Worm (Caenorhabditis elegans) whole organism, L4/young adult: ENCODE data around the gene R04E5.9.

Experiments used
- W03F9.2 ChIP-seq: fragments of 150-350 bp; optimal IDR thresholded peaks from 2 replicates; lab custom pipeline; 2014; ENCODE audit warnings: missing biosample characterization, missing genetic modification characterization
- him-1 ChIP-seq: sonication (generic microtip); optimal IDR thresholded peaks from 2 replicates; lab custom pipeline; 2016; ENCODE audit warnings: missing genotype, missing genetic modification reagents, missing genetic modification characterization, missing compliant biosample characterization

ce11 chrX:8811916-8812315 lies 974 bp upstream of the R04E5.9 start, which contains the start of gene cnnm-2:
- no peak for TF ChIP-seq him-1 (tag; lab: Kevin White, UChicago)
- TF ChIP-seq W03F9.2: no peak
